Worm (Caenorhabditis elegans) whole organism, L2 larva: ENCODE measurements around the gene T11F9.7.

Experiments used
- F13H6.1 ChIP-seq: sonication (generic microtip); optimal IDR thresholded peaks from 2 replicates; lab custom pipeline; 2016; ENCODE audit warnings: missing genetic modification characterization, missing compliant biosample characterization
- R02D3.7 ChIP-seq: fragments of 150-350 bp; optimal IDR thresholded peaks from 2 replicates; lab custom pipeline; 2014; ENCODE audit warnings: missing biosample characterization, missing genetic modification characterization
- ZK546.5 ChIP-seq: sonication (generic microtip); optimal IDR thresholded peaks from 2 replicates; lab custom pipeline; 2017; ENCODE audit warnings: missing biosample characterization, missing genetic modification characterization
- alr-1 ChIP-seq: fragments of 150-350 bp; optimal IDR thresholded peaks from 2 replicates; lab custom pipeline; 2014; ENCODE audit warnings: missing biosample characterization, missing genetic modification characterization
- aly-2 ChIP-seq: fragments of 150-350 bp; optimal IDR thresholded peaks from 2 replicates; lab custom pipeline; 2014; ENCODE audit warnings: missing biosample characterization, missing genetic modification characterization
- ama-1 ChIP-seq: fragments of 150-350 bp; optimal IDR thresholded peaks from 2 replicates; lab custom pipeline; 2018; ENCODE audit warnings: inconsistent platforms
- blmp-1 ChIP-seq: sonication (generic microtip); optimal IDR thresholded peaks from 2 replicates; lab custom pipeline; 2017; ENCODE audit warnings: missing genetic modification characterization, mild to moderate bottlenecking, missing compliant biosample characterization, antibody characterized with exemption, moderate library complexity; ENCODE audit not compliant: insufficient read depth
- crh-2 ChIP-seq: sonication (generic microtip); optimal IDR thresholded peaks from 2 replicates; lab custom pipeline; 2017; ENCODE audit warnings: missing biosample characterization, missing genetic modification characterization
- egl-27 ChIP-seq: sonication (generic microtip); optimal IDR thresholded peaks from 3 replicates; lab custom pipeline; 2017; ENCODE audit warnings: missing biosample characterization, missing genetic modification reagents, missing genetic modification characterization
- elt-1 ChIP-seq: fragments of 150-350 bp; optimal IDR thresholded peaks from 2 replicates; lab custom pipeline; 2014; ENCODE audit warnings: missing biosample characterization, missing genetic modification characterization
- elt-3 ChIP-seq: sonication (generic microtip); optimal IDR thresholded peaks from 2 replicates; lab custom pipeline; 2017; ENCODE audit warnings: missing biosample characterization, missing genetic modification characterization
- fos-1 ChIP-seq: fragments of 150-350 bp; optimal IDR thresholded peaks from 2 replicates; lab custom pipeline; 2014; ENCODE audit warnings: missing biosample characterization, missing genetic modification characterization
- gmeb-1 ChIP-seq: fragments of 150-350 bp; optimal IDR thresholded peaks from 2 replicates; lab custom pipeline; 2014; ENCODE audit warnings: missing biosample characterization, missing genetic modification characterization
- lin-13 ChIP-seq: fragments of 150-350 bp; optimal IDR thresholded peaks from 2 replicates; lab custom pipeline; 2014; ENCODE audit warnings: missing biosample characterization, missing genetic modification reagents, missing genetic modification characterization
- mbf-1 ChIP-seq: sonication (generic microtip); optimal IDR thresholded peaks from 2 replicates; lab custom pipeline; 2017; ENCODE audit warnings: missing biosample characterization, missing genetic modification characterization
- mdl-1 ChIP-seq, 2 experiments: fragments of 150-350 bp in 1 of 2; sonication (generic microtip) in 1 of 2; optimal IDR thresholded peaks; 2 replicates each; lab custom pipeline; 2017; ENCODE audit warnings: missing biosample characterization in 2 of 2, missing genetic modification characterization in 2 of 2
- nhr-10 ChIP-seq: sonication (generic microtip); optimal IDR thresholded peaks from 2 replicates; lab custom pipeline; 2017; ENCODE audit warnings: missing biosample characterization, missing genetic modification characterization
- nhr-11 ChIP-seq: fragments of 150-350 bp; optimal IDR thresholded peaks from 2 replicates; lab custom pipeline; 2014; ENCODE audit warnings: missing biosample characterization, missing genetic modification characterization
- nhr-23 ChIP-seq: fragments of 150-350 bp; optimal IDR thresholded peaks from 2 replicates; lab custom pipeline; 2014; ENCODE audit warnings: missing biosample characterization, missing genetic modification reagents, missing genetic modification characterization
- nhr-237 ChIP-seq: fragments of 150-350 bp; optimal IDR thresholded peaks from 2 replicates; lab custom pipeline; 2014; ENCODE audit warnings: missing biosample characterization, missing genetic modification characterization
- nhr-6 ChIP-seq: fragments of 150-350 bp; optimal IDR thresholded peaks from 2 replicates; lab custom pipeline; 2014; ENCODE audit warnings: missing biosample characterization, missing genetic modification characterization
- nhr-77 ChIP-seq: fragments of 150-350 bp; optimal IDR thresholded peaks from 2 replicates; lab custom pipeline; 2014; ENCODE audit warnings: missing biosample characterization, missing genetic modification characterization
- peb-1 ChIP-seq: fragments of 150-350 bp; optimal IDR thresholded peaks from 2 replicates; lab custom pipeline; 2014; ENCODE audit warnings: missing biosample characterization, missing genetic modification characterization
- sem-4 ChIP-seq: fragments of 150-350 bp; optimal IDR thresholded peaks from 2 replicates; lab custom pipeline; 2014; ENCODE audit warnings: missing biosample characterization, missing genetic modification reagents, missing genetic modification characterization
- skn-1 ChIP-seq: sonication (generic microtip); optimal IDR thresholded peaks from 2 replicates; lab custom pipeline; 2017; ENCODE audit warnings: missing biosample characterization, missing genetic modification characterization
- sma-3 ChIP-seq: sonication (generic microtip); optimal IDR thresholded peaks from 2 replicates; lab custom pipeline; 2016; ENCODE audit warnings: missing genetic modification reagents, missing genetic modification characterization, missing compliant biosample characterization
- sma-9 ChIP-seq, 2 experiments: fragments of 150-350 bp in 1 of 2; sonication (generic microtip) in 1 of 2; optimal IDR thresholded peaks; 2 replicates each; lab custom pipeline; 2014 to 2016; ENCODE audit warnings: missing genetic modification characterization in 2 of 2, mild to moderate bottlenecking in 1 of 2, missing biosample characterization in 1 of 2, missing compliant biosample characterization in 1 of 2, missing genetic modification reagents in 1 of 2, moderate library complexity in 1 of 2
- snpc-4 ChIP-seq: fragments of 150-350 bp; optimal IDR thresholded peaks from 2 replicates; lab custom pipeline; 2014; ENCODE audit warnings: missing biosample characterization, missing genetic modification characterization
- unc-39 ChIP-seq: fragments of 150-350 bp; optimal IDR thresholded peaks from 2 replicates; lab custom pipeline; 2014; ENCODE audit warnings: missing biosample characterization, missing genetic modification characterization
- unc-55 ChIP-seq: fragments of 150-350 bp; sonication (generic microtip); optimal IDR thresholded peaks from 3 replicates; lab custom pipeline; 2014; ENCODE audit warnings: missing biosample characterization, missing genetic modification reagents, missing genetic modification characterization
- unc-62 ChIP-seq: fragments of 150-350 bp; optimal IDR thresholded peaks from 2 replicates; lab custom pipeline; 2014; ENCODE audit warnings: missing biosample characterization, missing genetic modification reagents, missing genetic modification characterization
- zag-1 ChIP-seq: fragments of 150-350 bp; optimal IDR thresholded peaks from 2 replicates; lab custom pipeline; 2014; ENCODE audit warnings: missing biosample characterization, missing genetic modification characterization
- ztf-1 ChIP-seq: fragments of 200-800 bp; sonication (Bioruptor generic); conservative IDR thresholded peaks from 2 replicates; pipeline ENCODE4 v1.3.6; 2022; ENCODE audit warnings: missing genetic modification characterization, missing compliant biosample characterization
- ztf-4 ChIP-seq: fragments of 150-350 bp; optimal IDR thresholded peaks from 2 replicates; lab custom pipeline; 2014; ENCODE audit warnings: missing biosample characterization, missing genetic modification characterization

T11F9.7 gene

DNA sequence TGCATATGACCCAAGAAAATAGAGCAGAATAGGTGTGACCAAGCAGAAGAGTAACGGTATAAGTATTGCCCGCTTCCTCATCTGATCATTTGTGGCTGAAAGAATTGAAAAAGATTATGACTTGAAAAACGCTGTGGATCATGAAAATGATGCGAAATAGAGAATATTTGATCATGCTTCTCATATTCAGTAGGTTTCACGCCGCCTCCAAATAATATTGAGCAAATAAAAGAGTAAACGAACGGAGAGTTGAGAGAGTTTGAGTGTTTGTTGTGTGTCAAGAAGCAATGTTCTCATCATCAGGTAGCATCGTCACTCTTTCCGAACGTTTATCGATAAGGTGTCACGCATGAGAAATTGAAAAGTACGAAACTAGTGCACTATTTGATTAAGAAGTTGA lies 20.5 kb downstream of the T11F9.7 start, which contains the start of gene htrl-1:
Gene htrl-1 (minus strand): TSS at position 101 of the 400 bp plus-strand sequence.
- TF ChIP-seq egl-27 (tag; lab: Kevin White, UChicago): no peak
- no peak for TF ChIP-seq sma-3
- no peak for TF ChIP-seq zag-1 (tag; lab: Kevin White, UChicago)
- no peak for TF ChIP-seq unc-55 (GFP tag; lab: Kevin White, UChicago)
- no peak for TF ChIP-seq nhr-237 (tag; lab: Kevin White, UChicago)
- no peak for TF ChIP-seq nhr-77 (tag; lab: Kevin White, UChicago)
- no peak for TF ChIP-seq unc-62 (GFP tag; lab: Kevin White, UChicago)
- no peak for TF ChIP-seq unc-39 (tag; lab: Kevin White, UChicago)
- TF ChIP-seq snpc-4 (tag; lab: Kevin White, UChicago): no peak
- no peak for TF ChIP-seq crh-2 (tag; lab: Kevin White, UChicago)
- no peak for TF ChIP-seq mdl-1 (tag; optimal IDR thresholded peaks at IDR 0.05; lab: Kevin White, UChicago)
- no peak for TF ChIP-seq peb-1
- no peak for TF ChIP-seq nhr-23 (tag; lab: Kevin White, UChicago)
- no peak for TF ChIP-seq nhr-11 (tag; lab: Kevin White, UChicago)
- TF ChIP-seq nhr-10: no peak
- no peak for TF ChIP-seq sem-4 (tag; lab: Kevin White, UChicago)

- TF ChIP-seq peb-1: no peak
- TF ChIP-seq egl-27 (tag; lab: Kevin White, UChicago): no peak
- TF ChIP-seq gmeb-1 (tag; lab: Kevin White, UChicago): no peak
- TF ChIP-seq, all 48 proteins: peak for 0
Measured at ce11 chrV:11497475-11497874, 21.7 kb downstream of the T11F9.7 start.

DNA sequence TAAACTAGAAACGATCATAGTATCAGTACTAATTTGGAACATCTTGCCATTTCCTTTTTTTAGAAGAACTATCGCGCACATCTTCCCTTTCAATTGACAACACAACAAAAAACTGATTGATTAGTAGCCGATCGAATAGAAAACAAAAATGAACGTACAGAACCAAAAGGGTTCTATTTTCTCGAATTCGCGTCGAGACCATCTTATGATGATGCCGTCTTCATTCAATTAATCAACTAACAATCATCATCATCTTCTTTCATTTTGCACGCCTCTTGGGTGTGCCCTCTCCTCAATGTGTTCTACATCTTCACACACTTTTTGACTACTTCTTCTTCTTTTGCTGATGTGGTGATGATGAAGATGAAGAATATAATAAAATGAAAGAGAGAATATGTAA lies 24.0 kb downstream of the T11F9.7 start:
- no peak for TF ChIP-seq ama-1
- TF ChIP-seq zag-1 (tag; lab: Kevin White, UChicago): no peak
- no peak for TF ChIP-seq mbf-1 (tag; lab: Kevin White, UChicago)
- TF ChIP-seq blmp-1 (tag; lab: Kevin White, UChicago): peak; percentile 48
- peak; percentile 0 for TF ChIP-seq fos-1 (tag; lab: Kevin White, UChicago)
- no peak for TF ChIP-seq elt-1 (tag; lab: Kevin White, UChicago)
- TF ChIP-seq ztf-4: no peak
- no peak for TF ChIP-seq F13H6.1 (tag; lab: Kevin White, UChicago)
- peak; percentile 30 for TF ChIP-seq sma-3
- peak; percentile 14 for TF ChIP-seq sma-9 (GFP tag; optimal IDR thresholded peaks at IDR 0.05; lab: Kevin White, UChicago)
- no peak for TF ChIP-seq sma-9 (tag; optimal IDR thresholded peaks at IDR 0.05; lab: Kevin White, UChicago)
- no peak for TF ChIP-seq sem-4 (tag; lab: Kevin White, UChicago)
- no peak for TF ChIP-seq nhr-23 (tag; lab: Kevin White, UChicago)
- TF ChIP-seq nhr-6 (tag; lab: Kevin White, UChicago): no peak

DNA sequence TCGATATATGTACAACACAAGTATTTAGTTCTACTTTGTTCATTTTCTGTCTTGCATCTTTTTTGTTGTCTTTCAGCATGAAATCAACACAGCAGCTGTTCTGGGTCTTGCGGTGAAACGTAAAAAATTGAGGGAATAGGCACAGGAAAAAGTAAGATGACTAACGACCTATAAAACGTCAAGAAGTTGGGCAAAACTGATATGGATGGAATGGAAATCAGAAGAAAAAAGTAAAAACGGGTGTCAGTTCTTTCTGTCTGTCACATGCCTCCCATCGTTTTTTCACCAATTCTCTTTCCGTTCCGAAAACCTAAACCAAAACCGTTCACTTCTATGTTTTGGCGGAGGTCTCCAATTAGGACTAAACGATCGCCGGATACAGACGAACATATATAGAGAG lies 25.2 kb downstream of the T11F9.7 start:
- TF ChIP-seq ama-1 (no peak), egl-27 (tag; lab: Kevin White, UChicago) (no peak), sem-4 (tag; lab: Kevin White, UChicago) (no peak), elt-3 (tag; lab: Kevin White, UChicago) (no peak), sma-9 (GFP tag; optimal IDR thresholded peaks at IDR 0.05; lab: Kevin White, UChicago) (no peak), sma-9 (tag; optimal IDR thresholded peaks at IDR 0.05; lab: Kevin White, UChicago) (no peak), R02D3.7 (tag; lab: Kevin White, UChicago) (no peak), mbf-1 (tag; lab: Kevin White, UChicago) (no peak), fos-1 (tag; lab: Kevin White, UChicago) (no peak), aly-2 (tag; lab: Kevin White, UChicago) (no peak), mdl-1 (tag; optimal IDR thresholded peaks at IDR 0.05; lab: Kevin White, UChicago) (no peak), alr-1 (tag; lab: Kevin White, UChicago) (no peak), peb-1 (no peak), unc-55 (GFP tag; lab: Kevin White, UChicago) (no peak), unc-62 (GFP tag; lab: Kevin White, UChicago) (no peak), nhr-77 (tag; lab: Kevin White, UChicago) (no peak), ZK546.5 (no peak), ztf-1 (no peak), F13H6.1 (tag; lab: Kevin White, UChicago) (no peak), lin-13 (GFP tag; lab: Kevin White, UChicago) (no peak), skn-1 (tag; lab: Kevin White, UChicago) (no peak)
- TF ChIP-seq, all 48 proteins: peak for 0
